Fruit fly (Drosophila melanogaster) whole organism, pupa: ENCODE measurements around the gene mus304.
A peak's percentile ranks its signal among the peaks of the same experiment; 100 is the strongest.

Experiments used
- CG10348 ChIP-seq: fragments of 200-800 bp; sonication (Bioruptor generic); IDR thresholded peaks from 2 replicates; pipeline ENCODE4 v1.3.6; 2022; ENCODE audit warnings: missing biosample characterization, missing genetic modification characterization
- CG13204 ChIP-seq: fragments of 200-800 bp; sonication (Bioruptor generic); optimal IDR thresholded peaks from 2 replicates; lab custom pipeline; 2018; ENCODE audit warnings: missing biosample characterization, mild to moderate bottlenecking, missing genetic modification characterization, moderate library complexity
- CG32121 ChIP-seq: fragments of 200-800 bp; sonication (Bioruptor generic); IDR thresholded peaks from 2 replicates; pipeline ENCODE4 v1.3.6; 2022; ENCODE audit warnings: missing biosample characterization, missing genetic modification characterization
- CG8159 ChIP-seq: fragments of 200-800 bp; sonication (Bioruptor generic); optimal IDR thresholded peaks from 3 replicates; lab custom pipeline; 2018; ENCODE audit warnings: missing biosample characterization, mild to moderate bottlenecking, missing genetic modification characterization, moderate library complexity
- CG9948 ChIP-seq: fragments of 200-800 bp; sonication (Bioruptor generic); optimal IDR thresholded peaks from 2 replicates; lab custom pipeline; 2018; ENCODE audit warnings: missing biosample characterization, mild to moderate bottlenecking, missing genetic modification characterization, moderate library complexity
- EcR ChIP-seq: fragments of 200-800 bp; sonication (Bioruptor generic); optimal IDR thresholded peaks from 3 replicates; lab custom pipeline; 2019; ENCODE audit warnings: missing biosample characterization, missing genetic modification characterization, mild to moderate bottlenecking, moderate library complexity, missing genetic modification reagents
- Pif1A ChIP-seq: fragments of 200-800 bp; sonication (Bioruptor generic); optimal IDR thresholded peaks from 3 replicates; lab custom pipeline; 2016; ENCODE audit warnings: missing biosample characterization, missing genetic modification characterization

dm6 chr3L:18074988-18075387, 34.6 kb upstream of the mus304 start:
- TF ChIP-seq EcR (GFP tag; lab: Kevin White, UChicago) (peak; percentile 76), CG8159 (tag; lab: Kevin White, UChicago) (no peak), CG13204 (GFP tag; lab: Kevin White, UChicago) (no peak), Pif1A (no peak), CG32121 (GFP tag; lab: Robert Waterston, UW) (no peak), CG10348 (GFP tag; lab: Robert Waterston, UW) (no peak), CG9948 (tag; lab: Kevin White, UChicago) (no peak)
